Worm (Caenorhabditis elegans) whole organism, L4 larva: ENCODE results near the gene C45B2.6.

ENCODE experiments used
- F10B5.3 ChIP-seq: sonication (generic microtip); optimal IDR thresholded peaks from 2 replicates; lab custom pipeline; 2016; ENCODE audit warnings: mild to moderate bottlenecking, missing genetic modification characterization, missing compliant biosample characterization
- F37D6.2 ChIP-seq: sonication (generic microtip); optimal IDR thresholded peaks from 2 replicates; lab custom pipeline; 2016; ENCODE audit warnings: mild to moderate bottlenecking, missing genetic modification characterization, missing compliant biosample characterization
- F44E2.7 ChIP-seq: fragments of 200-800 bp; sonication (Bioruptor generic); IDR thresholded peaks from 2 replicates; pipeline ENCODE4 v2.1.2; 2022; ENCODE audit warnings: missing genetic modification characterization, missing compliant biosample characterization
- F49E8.2 ChIP-seq: sonication (generic microtip); optimal IDR thresholded peaks from 2 replicates; lab custom pipeline; 2016; ENCODE audit warnings: missing compliant biosample characterization, mild to moderate bottlenecking, missing genetic modification characterization, borderline replicate concordance
- R02D3.7 ChIP-seq: fragments of 150-350 bp; sonication (generic microtip); optimal IDR thresholded peaks from 3 replicates; lab custom pipeline; 2014; ENCODE audit warnings: missing biosample characterization, missing genetic modification characterization
- T20F7.1 ChIP-seq: fragments of 200-800 bp; sonication (Bioruptor generic); optimal IDR thresholded peaks from 2 replicates; lab custom pipeline; 2018; ENCODE audit warnings: mild to moderate bottlenecking, missing genetic modification characterization, missing compliant biosample characterization
- T26A8.4 ChIP-seq: fragments of 200-800 bp; sonication (Bioruptor generic); IDR thresholded peaks from 2 replicates; pipeline ENCODE4 v1.3.6; 2022; ENCODE audit warnings: missing genetic modification characterization, missing compliant biosample characterization
- Y75B8A.6 ChIP-seq: fragments of 200-800 bp; sonication (Bioruptor generic); IDR thresholded peaks from 2 replicates; pipeline ENCODE4 v1.3.6; 2022; ENCODE audit warnings: missing genetic modification reagents, missing genetic modification characterization, missing compliant biosample characterization
- ZK337.2 ChIP-seq: fragments of 200-800 bp; sonication (Bioruptor generic); IDR thresholded peaks from 2 replicates; pipeline ENCODE4 v1.3.6; 2022; ENCODE audit warnings: missing genetic modification reagents, missing genetic modification characterization, missing compliant biosample characterization
- ama-1 ChIP-seq: fragments of 150-350 bp; optimal IDR thresholded peaks from 2 replicates; lab custom pipeline; 2014; ENCODE audit warnings: inconsistent platforms, mixed read lengths
- arid-1 ChIP-seq: fragments of 200-800 bp; sonication (Bioruptor generic); conservative IDR thresholded peaks from 2 replicates; pipeline ENCODE4 v1.3.6; 2022; ENCODE audit warnings: missing genetic modification reagents, missing genetic modification characterization, missing compliant biosample characterization
- ceh-20 ChIP-seq: fragments of 200-800 bp; sonication (Bioruptor generic); IDR thresholded peaks from 2 replicates; pipeline ENCODE4 v1.3.6; 2022; ENCODE audit warnings: missing genetic modification reagents, missing genetic modification characterization, missing compliant biosample characterization
- ceh-44 ChIP-seq: fragments of 200-800 bp; sonication (Bioruptor generic); IDR thresholded peaks from 2 replicates; pipeline ENCODE4 v1.3.6; 2022; ENCODE audit warnings: missing genetic modification reagents, missing genetic modification characterization, missing compliant biosample characterization
- ceh-62 ChIP-seq: sonication (generic microtip); optimal IDR thresholded peaks from 2 replicates; lab custom pipeline; 2017; ENCODE audit warnings: missing biosample characterization, missing genetic modification characterization
- cey-2 ChIP-seq: sonication (generic microtip); optimal IDR thresholded peaks from 3 replicates; lab custom pipeline; 2017; ENCODE audit warnings: missing genetic modification characterization, mild to moderate bottlenecking, missing compliant biosample characterization, antibody characterized with exemption, borderline replicate concordance; ENCODE audit not compliant: insufficient read depth
- daf-19 ChIP-seq: fragments of 200-800 bp; sonication (Bioruptor generic); conservative IDR thresholded peaks from 2 replicates; pipeline ENCODE4 v1.3.6; 2022; ENCODE audit warnings: missing genetic modification characterization, missing compliant biosample characterization
- duxl-1 ChIP-seq: sonication (generic microtip); optimal IDR thresholded peaks from 2 replicates; lab custom pipeline; 2016; ENCODE audit warnings: mild to moderate bottlenecking, missing genetic modification characterization, moderate library complexity, missing compliant biosample characterization; ENCODE audit not compliant: poor library complexity
- dve-1 ChIP-seq: sonication (generic microtip); optimal IDR thresholded peaks from 2 replicates; lab custom pipeline; 2017; ENCODE audit warnings: antibody characterized with exemption, mild to moderate bottlenecking, missing genetic modification characterization, missing compliant biosample characterization; ENCODE audit not compliant: insufficient read depth
- egl-43 ChIP-seq: fragments of 200-800 bp; sonication (Bioruptor generic); IDR thresholded peaks from 2 replicates; pipeline ENCODE4 v1.3.6; 2022; ENCODE audit warnings: missing genetic modification reagents, missing genetic modification characterization, missing compliant biosample characterization
- fkh-10 ChIP-seq: fragments of 150-350 bp; optimal IDR thresholded peaks from 2 replicates; lab custom pipeline; 2014; ENCODE audit warnings: missing biosample characterization, missing genetic modification reagents, missing genetic modification characterization
- fos-1 ChIP-seq: fragments of 150-350 bp; optimal IDR thresholded peaks from 2 replicates; lab custom pipeline; 2014; ENCODE audit warnings: missing biosample characterization, missing genetic modification characterization
- gei-8 ChIP-seq: fragments of 200-800 bp; sonication (Bioruptor generic); optimal IDR thresholded peaks from 2 replicates; lab custom pipeline; 2018; ENCODE audit warnings: mild to moderate bottlenecking, missing genetic modification characterization, missing compliant biosample characterization
- hif-1 ChIP-seq, 2 experiments: sonication (generic microtip); optimal IDR thresholded peaks; 2 replicates each; lab custom pipeline; 2016 to 2017; ENCODE audit warnings: missing compliant biosample characterization in 2 of 2, missing genetic modification characterization in 2 of 2, missing genetic modification reagents in 2 of 2, missing genotype in 2 of 2, mild to moderate bottlenecking in 1 of 2
- hmg-1.1 ChIP-seq: fragments of 200-800 bp; sonication (Bioruptor generic); IDR thresholded peaks from 2 replicates; pipeline ENCODE4 v1.3.6; 2022; ENCODE audit warnings: missing genetic modification reagents, missing genetic modification characterization, missing compliant biosample characterization
- lin-15B ChIP-seq: fragments of 150-350 bp; sonication (generic microtip); optimal IDR thresholded peaks from 3 replicates; lab custom pipeline; 2014; ENCODE audit warnings: missing biosample characterization, missing genetic modification characterization
- lin-29 ChIP-seq: fragments of 200-800 bp; sonication (Bioruptor generic); IDR thresholded peaks from 2 replicates; pipeline ENCODE4 v1.3.6; 2022; ENCODE audit warnings: missing genetic modification reagents, missing genetic modification characterization, missing compliant biosample characterization
- lir-3 ChIP-seq: sonication (generic microtip); optimal IDR thresholded peaks from 2 replicates; lab custom pipeline; 2016; ENCODE audit warnings: mild to moderate bottlenecking, missing genetic modification characterization, missing compliant biosample characterization
- lsy-2 ChIP-seq, 2 experiments: fragments of 150-350 bp in 1 of 2; sonication (generic microtip) in 1 of 2; optimal IDR thresholded peaks; 2 replicates each; lab custom pipeline; 2014 to 2017; ENCODE audit warnings: missing biosample characterization in 2 of 2, missing genetic modification characterization in 2 of 2
- madf-9 ChIP-seq: fragments of 200-800 bp; sonication (Bioruptor generic); conservative IDR thresholded peaks from 2 replicates; pipeline ENCODE4 v1.3.6; 2022; ENCODE audit warnings: missing genetic modification reagents, missing genetic modification characterization, missing compliant biosample characterization
- mdt-29 ChIP-seq: fragments of 200-800 bp; sonication (Bioruptor generic); IDR thresholded peaks from 2 replicates; pipeline ENCODE4 v1.3.6; 2022; ENCODE audit warnings: missing genetic modification reagents, missing genetic modification characterization, missing compliant biosample characterization
- mxl-2 ChIP-seq: fragments of 200-800 bp; sonication (Bioruptor generic); conservative IDR thresholded peaks from 2 replicates; pipeline ENCODE4 v1.3.6; 2022; ENCODE audit warnings: missing genetic modification reagents, missing genetic modification characterization, missing compliant biosample characterization
- mxl-3 ChIP-seq: fragments of 200-800 bp; sonication (Bioruptor generic); optimal IDR thresholded peaks from 2 replicates; lab custom pipeline; 2018; ENCODE audit warnings: mild to moderate bottlenecking, missing genetic modification characterization, missing compliant biosample characterization
- nhr-10 ChIP-seq: fragments of 150-350 bp; optimal IDR thresholded peaks from 2 replicates; lab custom pipeline; 2014; ENCODE audit warnings: missing biosample characterization, missing genetic modification characterization
- nhr-111 ChIP-seq: fragments of 200-800 bp; sonication (Bioruptor generic); optimal IDR thresholded peaks from 2 replicates; lab custom pipeline; 2018; ENCODE audit warnings: mild to moderate bottlenecking, missing genetic modification characterization, missing compliant biosample characterization
- nhr-237 ChIP-seq: sonication (generic microtip); optimal IDR thresholded peaks from 2 replicates; lab custom pipeline; 2017; ENCODE audit warnings: missing biosample characterization, missing genetic modification characterization
- nhr-41 ChIP-seq: fragments of 200-800 bp; sonication (Bioruptor generic); IDR thresholded peaks from 2 replicates; pipeline ENCODE4 v1.3.6; 2022; ENCODE audit warnings: missing genetic modification reagents, missing genetic modification characterization, missing compliant biosample characterization
- pha-4 ChIP-seq, 2 experiments: fragments of 150-350 bp in 1 of 2; fragments of 200-800 bp in 1 of 2; sonication (Bioruptor generic) in 1 of 2; IDR thresholded peaks in 1 of 2; optimal IDR thresholded peaks in 1 of 2; 2 replicates each; pipeline versions ENCODE4 v1.3.6 to Lab custom; 2014 to 2022; ENCODE audit warnings: missing genetic modification characterization in 2 of 2, missing genetic modification reagents in 2 of 2, missing biosample characterization in 1 of 2, missing compliant biosample characterization in 1 of 2
- php-3 ChIP-seq: fragments of 200-800 bp; sonication (Bioruptor generic); IDR thresholded peaks from 2 replicates; pipeline ENCODE4 v1.3.6; 2022; ENCODE audit warnings: missing genetic modification reagents, missing genetic modification characterization, missing compliant biosample characterization
- sdz-12 ChIP-seq: fragments of 200-800 bp; sonication (Bioruptor generic); optimal IDR thresholded peaks from 2 replicates; lab custom pipeline; 2018; ENCODE audit warnings: mild to moderate bottlenecking, missing genetic modification characterization, missing compliant biosample characterization
- set-16 ChIP-seq: fragments of 200-800 bp; sonication (Bioruptor generic); IDR thresholded peaks from 2 replicates; pipeline ENCODE4 v1.3.6; 2022; ENCODE audit warnings: missing genetic modification reagents, missing genetic modification characterization, missing compliant biosample characterization
- skn-1 ChIP-seq: fragments of 150-350 bp; optimal IDR thresholded peaks from 2 replicates; lab custom pipeline; 2014; ENCODE audit warnings: missing biosample characterization, missing genetic modification characterization
- snpc-4 ChIP-seq: fragments of 150-350 bp; optimal IDR thresholded peaks from 2 replicates; lab custom pipeline; 2014; ENCODE audit warnings: missing biosample characterization, missing genetic modification characterization
- spr-1 ChIP-seq: sonication (generic microtip); optimal IDR thresholded peaks from 2 replicates; lab custom pipeline; 2016; ENCODE audit warnings: mild to moderate bottlenecking, missing genetic modification characterization, missing compliant biosample characterization
- tag-97 ChIP-seq: fragments of 200-800 bp; sonication (Bioruptor generic); IDR thresholded peaks from 2 replicates; pipeline ENCODE4 v1.3.6; 2022; ENCODE audit warnings: missing genetic modification characterization, missing compliant biosample characterization
- tra-1 ChIP-seq: fragments of 200-800 bp; sonication (Bioruptor generic); IDR thresholded peaks from 2 replicates; pipeline ENCODE4 v1.3.6; 2022; ENCODE audit warnings: missing genetic modification reagents, missing genetic modification characterization, missing compliant biosample characterization
- unc-130 ChIP-seq: sonication (generic microtip); optimal IDR thresholded peaks from 2 replicates; lab custom pipeline; 2016; ENCODE audit warnings: missing genetic modification reagents, missing genetic modification characterization, missing compliant biosample characterization
- unc-62 ChIP-seq, 3 experiments: fragments of 150-350 bp in 1 of 3; sonication (generic microtip); optimal IDR thresholded peaks in 2 of 3; peaks in 1 of 3; 1 replicate in 1 of 3; 2 replicates in 2 of 3; lab custom pipeline; 2014 to 2017; ENCODE audit warnings: missing biosample characterization in 3 of 3, missing genetic modification characterization in 3 of 3, missing genetic modification reagents in 3 of 3, missing genotype in 1 of 3
- vab-7 ChIP-seq: fragments of 200-800 bp; sonication (Bioruptor generic); IDR thresholded peaks from 2 replicates; pipeline ENCODE4 v1.3.6; 2022; ENCODE audit warnings: missing genetic modification reagents, missing genetic modification characterization, missing compliant biosample characterization
- zfp-2 ChIP-seq: sonication (generic microtip); optimal IDR thresholded peaks from 2 replicates; lab custom pipeline; 2016; ENCODE audit warnings: mild to moderate bottlenecking, missing genetic modification characterization, missing compliant biosample characterization

Gene C45B2.6

DNA sequence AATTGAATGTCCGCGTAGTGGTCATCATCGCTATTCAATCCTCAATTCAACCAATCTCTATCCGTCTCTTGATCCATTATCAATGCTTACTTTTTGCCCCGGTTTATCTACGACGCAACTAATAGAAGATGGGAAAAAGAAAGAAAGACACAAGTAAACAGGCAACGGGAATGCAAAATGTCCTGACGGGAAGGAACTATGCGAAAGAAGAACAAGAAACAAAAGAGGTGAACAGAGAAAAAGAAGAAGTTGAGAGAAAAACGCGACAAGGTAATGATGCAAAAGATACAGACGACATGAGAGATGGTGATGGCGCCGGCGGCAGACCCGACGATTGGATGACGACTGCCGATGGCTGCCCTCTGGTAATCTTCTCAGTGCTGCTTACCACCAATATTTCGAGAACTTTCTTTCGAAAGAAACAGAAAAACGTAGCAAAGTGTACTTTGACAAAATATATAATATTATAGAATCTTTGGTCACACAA lies 10.6 kb upstream of the C45B2.6 start (continued):
- peak in 1 of 2 experiments; percentile 44 for TF ChIP-seq hif-1 (tag; optimal IDR thresholded peaks at IDR 0.05; lab: Kevin White, UChicago)
- TF ChIP-seq unc-130 (GFP tag; lab: Kevin White, UChicago) = no peak
- TF ChIP-seq mxl-2 (GFP tag; lab: Robert Waterston, UW) = no peak
- no peak for TF ChIP-seq T26A8.4 (GFP tag; lab: Robert Waterston, UW)
- no peak for TF ChIP-seq nhr-237
- TF ChIP-seq pha-4 (GFP tag; IDR thresholded peaks at IDR 0.05; lab: Robert Waterston, UW) = peak; percentile 28; the same call in 1 of the 2 replicates
- peak; percentile 21 for TF ChIP-seq pha-4 (tag; optimal IDR thresholded peaks at IDR 0.05; lab: Kevin White, UChicago)
- no peak for TF ChIP-seq php-3 (GFP tag; lab: Robert Waterston, UW)
- TF ChIP-seq tra-1 (GFP tag; lab: Robert Waterston, UW) = 0 out of 2 replicates have a peak, but pooled peaks have one; percentile 47
- TF ChIP-seq lir-3 (tag; lab: Kevin White, UChicago) = no peak
- TF ChIP-seq ceh-62 (tag; lab: Kevin White, UChicago) = no peak
- no peak for TF ChIP-seq nhr-41 (GFP tag; lab: Robert Waterston, UW)
- TF ChIP-seq F37D6.2 = no peak
- no peak for TF ChIP-seq T20F7.1
- no peak for TF ChIP-seq F49E8.2 (tag; lab: Kevin White, UChicago)
- no peak for TF ChIP-seq arid-1 (GFP tag; lab: Robert Waterston, UW)
- no peak for TF ChIP-seq spr-1 (tag; lab: Kevin White, UChicago)
- no peak for TF ChIP-seq zfp-2 (tag; lab: Kevin White, UChicago)
- TF ChIP-seq vab-7 (GFP tag; lab: Robert Waterston, UW) = no peak
- no peak for TF ChIP-seq madf-9
- TF ChIP-seq gei-8 = peak; percentile 39
- no peak for TF ChIP-seq snpc-4 (tag; lab: Kevin White, UChicago)
- no peak for TF ChIP-seq fos-1 (tag; lab: Kevin White, UChicago)
- TF ChIP-seq ceh-44 (GFP tag; lab: Robert Waterston, UW) = no peak
- TF ChIP-seq set-16 (GFP tag; lab: Robert Waterston, UW) = 0 out of 2 replicates have a peak, but pooled peaks have one; percentile 31
- peak in 1 of 2 experiments; percentile 44 for TF ChIP-seq lsy-2 (tag; optimal IDR thresholded peaks at IDR 0.05; lab: Kevin White, UChicago)
- no peak for TF ChIP-seq ZK337.2 (GFP tag; lab: Robert Waterston, UW)
- no peak for TF ChIP-seq mxl-3 (GFP tag; lab: Kevin White, UChicago)
- TF ChIP-seq ama-1 (lab: Kevin White, UChicago) = no peak
- TF ChIP-seq dve-1 (tag; lab: Kevin White, UChicago) = peak; percentile 85
- TF ChIP-seq skn-1 (tag; lab: Kevin White, UChicago) = no peak
- TF ChIP-seq Y75B8A.6 (GFP tag; lab: Robert Waterston, UW) = no peak
- TF ChIP-seq nhr-10 (tag; lab: Kevin White, UChicago) = peak; percentile 75
- TF ChIP-seq mdt-29 (GFP tag; lab: Robert Waterston, UW) = peak; percentile 52; the same call in 1 of the 2 replicates
- TF ChIP-seq lin-29 (GFP tag; lab: Robert Waterston, UW) = no peak
- no peak for TF ChIP-seq lin-15B (tag; lab: Kevin White, UChicago)
- no peak for TF ChIP-seq R02D3.7 (tag; lab: Kevin White, UChicago)
- no peak for TF ChIP-seq sdz-12 (GFP tag; lab: Kevin White, UChicago)
- TF ChIP-seq tag-97 = no peak
- TF ChIP-seq hmg-1.1 (GFP tag; lab: Robert Waterston, UW) = peak; percentile 42
- TF ChIP-seq unc-62 (GFP tag; optimal IDR thresholded peaks at IDR 0.05 in 1 of 2; lab: Kevin White, UChicago) = peak in 1 of 2 experiments; percentile 10
- TF ChIP-seq unc-62 (tag; optimal IDR thresholded peaks at IDR 0.05; lab: Kevin White, UChicago) = no peak
- TF ChIP-seq daf-19 (GFP tag; lab: Robert Waterston, UW) = no peak
- TF ChIP-seq duxl-1 (tag; lab: Kevin White, UChicago) = no peak
- TF ChIP-seq cey-2 (tag; lab: Kevin White, UChicago) = no peak
- TF ChIP-seq nhr-111 (GFP tag; lab: Kevin White, UChicago) = no peak
- TF ChIP-seq F44E2.7 (GFP tag; lab: Robert Waterston, UW) = no peak
- no peak for TF ChIP-seq F10B5.3 (tag; lab: Kevin White, UChicago)
- TF ChIP-seq ceh-20 = 0 out of 2 replicates have a peak, but pooled peaks have one; percentile 24
- TF ChIP-seq egl-43 (GFP tag; lab: Robert Waterston, UW) = no peak
- no peak for TF ChIP-seq fkh-10 (GFP tag; lab: Kevin White, UChicago)
